Worm (Caenorhabditis elegans): ENCODE data around the gene T04G9.7.

The T04G9.7 gene

DNA sequence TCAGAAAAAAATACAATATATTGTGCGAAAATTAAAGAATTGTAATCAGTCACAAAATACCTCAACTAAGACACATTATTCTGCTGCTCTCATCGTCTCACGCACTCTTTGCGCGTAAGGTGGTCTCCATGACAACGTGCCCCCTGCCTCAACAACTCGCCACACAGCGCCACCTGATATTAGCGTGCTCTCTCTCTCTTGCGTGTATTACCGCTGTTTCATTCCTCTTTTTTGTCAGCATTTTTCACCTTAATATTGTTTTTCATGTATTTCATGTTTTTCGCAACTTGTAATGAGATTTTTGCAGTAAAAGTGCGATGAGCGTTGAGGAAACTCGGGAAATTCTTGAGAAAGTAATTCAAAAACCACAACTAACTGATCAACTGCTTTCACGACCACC, 7.2 kb upstream of the T04G9.7 start, which contains the start of gene dyf-11:
dyf-11 (plus strand) TSS at position 301 of the 400 bp plus-strand sequence.
- TF ChIP-seq flh-1 (GFP tag; optimal IDR thresholded peaks at IDR 0.05) (no peak), unc-62 (GFP tag; optimal IDR thresholded peaks at IDR 0.05) (no peak), sptf-1 (tag; optimal IDR thresholded peaks at IDR 0.05) (no peak), unc-39 (tag; optimal IDR thresholded peaks at IDR 0.05) (no peak), elt-1 (tag; optimal IDR thresholded peaks at IDR 0.05; ENCODE audit: borderline replicate concordance, insufficient read depth) (no peak), sem-2 (GFP tag; optimal IDR thresholded peaks at IDR 0.05) (no peak), ham-2 (GFP tag; optimal IDR thresholded peaks at IDR 0.05) (no peak), ces-1 (GFP tag; optimal IDR thresholded peaks at IDR 0.05) (no peak), mls-2 (tag; optimal IDR thresholded peaks at IDR 0.05) (no peak), hlh-1 (tag; optimal IDR thresholded peaks at IDR 0.05) (no peak), pha-4 (tag; optimal IDR thresholded peaks at IDR 0.05) (no peak), cnd-1 (tag; optimal IDR thresholded peaks at IDR 0.05) (no peak), nhr-2 (tag; optimal IDR thresholded peaks at IDR 0.05) (no peak), mep-1 (tag; optimal IDR thresholded peaks at IDR 0.05) (no peak), snpc-4 (tag; optimal IDR thresholded peaks at IDR 0.05) (no peak), ztf-11 (tag; optimal IDR thresholded peaks at IDR 0.05) (no peak), zip-8 (tag; optimal IDR thresholded peaks at IDR 0.05) (no peak)

DNA sequence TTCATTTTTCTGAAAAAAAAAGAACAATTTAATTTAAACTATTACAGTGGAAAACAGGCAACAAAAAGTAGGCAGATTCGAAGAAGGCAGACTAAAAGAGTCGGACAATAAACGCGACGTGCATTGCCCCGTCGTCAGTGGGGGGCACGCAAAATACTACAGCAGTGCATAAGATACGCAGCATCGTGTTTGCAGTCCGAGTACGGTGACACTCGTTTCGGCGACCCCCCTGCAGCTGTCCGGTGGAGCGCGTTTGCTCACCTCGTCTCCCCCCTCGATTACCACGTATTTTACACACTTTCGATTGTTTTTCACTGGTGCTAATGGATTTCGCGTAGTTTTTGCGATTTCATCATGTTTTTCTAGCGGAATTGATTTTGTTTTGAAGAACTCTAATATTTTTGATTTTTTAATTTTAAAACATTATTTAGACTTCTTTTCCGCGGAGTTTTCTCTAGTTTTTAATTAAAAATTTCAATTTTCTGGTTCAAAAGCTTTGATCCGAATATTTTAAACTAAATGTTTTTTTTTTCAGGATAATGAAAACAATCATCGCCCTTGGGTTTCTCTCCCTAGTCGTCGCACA, 2.5 kb upstream of the T04G9.7 start, which contains the start of the genes trap-2 and ile-2:
trap-2 (minus strand) TSS at position 9 of the 586 bp plus-strand sequence.
ile-2 (plus strand) TSS at position 536 of the 586 bp plus-strand sequence.
- no peak for TF ChIP-seq nhr-28 (tag; optimal IDR thresholded peaks at IDR 0.05)
- peak; percentile 96 for TF ChIP-seq pha-4 (tag; optimal IDR thresholded peaks at IDR 0.05)
- peak; percentile 69 for TF ChIP-seq hlh-1 (tag; optimal IDR thresholded peaks at IDR 0.05)
- TF ChIP-seq mab-5 (tag; optimal IDR thresholded peaks at IDR 0.05) = no peak
- TF ChIP-seq blmp-1 (tag; optimal IDR thresholded peaks at IDR 0.05) = no peak
- TF ChIP-seq lin-32 (GFP tag; optimal IDR thresholded peaks at IDR 0.05) = peak; percentile 38
- no peak for TF ChIP-seq tbx-8 (GFP tag; optimal IDR thresholded peaks at IDR 0.05)
- no peak for TF ChIP-seq unc-39 (tag; optimal IDR thresholded peaks at IDR 0.05)
- no peak for TF ChIP-seq snpc-4 (tag; optimal IDR thresholded peaks at IDR 0.05)
- no peak for TF ChIP-seq nhr-76 (tag; optimal IDR thresholded peaks at IDR 0.05)
- no peak for TF ChIP-seq ceh-43 (GFP tag; optimal IDR thresholded peaks at IDR 0.05)
- no peak for TF ChIP-seq bed-3 (GFP tag; optimal IDR thresholded peaks at IDR 0.05)
- no peak for TF ChIP-seq flh-1 (GFP tag; optimal IDR thresholded peaks at IDR 0.05)
- TF ChIP-seq nhr-237 (tag; optimal IDR thresholded peaks at IDR 0.05) = peak; percentile 58
- TF ChIP-seq ceh-83 (GFP tag; optimal IDR thresholded peaks at IDR 0.05) = no peak
- TF ChIP-seq drap-1 (GFP tag; optimal IDR thresholded peaks at IDR 0.05) = peak; percentile 75
- peak; percentile 72 for TF ChIP-seq sptf-1 (tag; optimal IDR thresholded peaks at IDR 0.05)
- TF ChIP-seq M03D4.4 (tag; optimal IDR thresholded peaks at IDR 0.05) = peak; percentile 31
- peak; percentile 96 for TF ChIP-seq lsy-2 (tag; optimal IDR thresholded peaks at IDR 0.05)
- peak; percentile 80 for TF ChIP-seq unc-120 (tag; optimal IDR thresholded peaks at IDR 0.05; ENCODE audit: poor library complexity, severe bottlenecking)
- TF ChIP-seq lin-13 (tag; optimal IDR thresholded peaks at IDR 0.05) = peak; percentile 87
- TF ChIP-seq nhr-12 (tag; optimal IDR thresholded peaks at IDR 0.05) = peak; percentile 51
- no peak for TF ChIP-seq sem-2 (GFP tag; optimal IDR thresholded peaks at IDR 0.05)
- peak; percentile 15 for TF ChIP-seq nhr-2 (tag; optimal IDR thresholded peaks at IDR 0.05)
- TF ChIP-seq elt-3 (tag; optimal IDR thresholded peaks at IDR 0.05) = no peak
- peak; percentile 57 for TF ChIP-seq ces-1 (GFP tag; optimal IDR thresholded peaks at IDR 0.05)
- TF ChIP-seq elt-1 (tag; optimal IDR thresholded peaks at IDR 0.05; ENCODE audit: borderline replicate concordance, insufficient read depth) = peak; percentile 52
- TF ChIP-seq cnd-1 (tag; optimal IDR thresholded peaks at IDR 0.05) = peak; percentile 52
- peak; percentile 88 for TF ChIP-seq mep-1 (tag; optimal IDR thresholded peaks at IDR 0.05)
- peak; percentile 70 for TF ChIP-seq mls-2 (tag; optimal IDR thresholded peaks at IDR 0.05)
- no peak for TF ChIP-seq zip-8 (tag; optimal IDR thresholded peaks at IDR 0.05)
- TF ChIP-seq unc-62 (GFP tag; optimal IDR thresholded peaks at IDR 0.05) = peak; percentile 65
- peak; percentile 71 for TF ChIP-seq ham-2 (GFP tag; optimal IDR thresholded peaks at IDR 0.05)
- TF ChIP-seq ztf-11 (tag; optimal IDR thresholded peaks at IDR 0.05) = peak; percentile 34
- TF ChIP-seq ceh-39 (tag; optimal IDR thresholded peaks at IDR 0.05) = peak; percentile 63

- TF ChIP-seq ceh-39 (tag; optimal IDR thresholded peaks at IDR 0.05) = no peak
- TF ChIP-seq bed-3 (GFP tag; optimal IDR thresholded peaks at IDR 0.05) = no peak
- no peak for TF ChIP-seq unc-120 (tag; optimal IDR thresholded peaks at IDR 0.05; ENCODE audit: poor library complexity, severe bottlenecking)
- TF ChIP-seq elt-1 (tag; optimal IDR thresholded peaks at IDR 0.05; ENCODE audit: borderline replicate concordance, insufficient read depth) = no peak
- no peak for TF ChIP-seq tbx-8 (GFP tag; optimal IDR thresholded peaks at IDR 0.05)
- no peak for TF ChIP-seq M03D4.4 (tag; optimal IDR thresholded peaks at IDR 0.05)
- TF ChIP-seq pha-4 (tag; optimal IDR thresholded peaks at IDR 0.05) = no peak
- TF ChIP-seq unc-62 (GFP tag; optimal IDR thresholded peaks at IDR 0.05) = no peak
- no peak for TF ChIP-seq zip-8 (tag; optimal IDR thresholded peaks at IDR 0.05)
- TF ChIP-seq mab-5 (tag; optimal IDR thresholded peaks at IDR 0.05) = no peak
- TF ChIP-seq unc-39 (tag; optimal IDR thresholded peaks at IDR 0.05) = no peak
- TF ChIP-seq lsy-2 (tag; optimal IDR thresholded peaks at IDR 0.05) = no peak
Observed at ce11 chrX:769550-769949, 1.1 kb upstream of the T04G9.7 start.

All from whole organism, mixed stage, embryonic.